Worm (Caenorhabditis elegans) whole organism, L1 larva: Measurements from ENCODE around the gene ZK354.6.
"Not testable (repeated sequence)": the region's sequence is repeated elsewhere in the genome, so short reads cannot be mapped to it uniquely, and the experiment has no call there.

Experiments used
- elt-2 ChIP-seq: sonication (generic microtip); optimal IDR thresholded peaks from 2 replicates; lab custom pipeline; 2016; ENCODE audit warnings: missing genetic modification characterization, mild to moderate bottlenecking, inconsistent platforms, missing compliant biosample characterization, missing genetic modification reagents
- lin-13 ChIP-seq: fragments of 150-350 bp; optimal IDR thresholded peaks from 2 replicates; lab custom pipeline; 2014; ENCODE audit warnings: missing biosample characterization, missing genetic modification reagents, missing genetic modification characterization
- nhr-12 ChIP-seq: sonication (generic microtip); optimal IDR thresholded peaks from 2 replicates; lab custom pipeline; 2017; ENCODE audit warnings: missing biosample characterization, missing genetic modification characterization
- nhr-237 ChIP-seq: fragments of 150-350 bp; optimal IDR thresholded peaks from 2 replicates; lab custom pipeline; 2014; ENCODE audit warnings: missing biosample characterization, missing genetic modification characterization
- pag-3 ChIP-seq: sonication (generic microtip); optimal IDR thresholded peaks from 2 replicates; lab custom pipeline; 2017; ENCODE audit warnings: missing genetic modification characterization, mild to moderate bottlenecking, missing compliant biosample characterization, antibody characterized with exemption, borderline replicate concordance; ENCODE audit not compliant: insufficient read depth
- unc-62 ChIP-seq: fragments of 150-350 bp; optimal IDR thresholded peaks from 2 replicates; lab custom pipeline; 2014; ENCODE audit warnings: missing biosample characterization, missing genetic modification reagents, missing genetic modification characterization
- zag-1 ChIP-seq: fragments of 150-350 bp; optimal IDR thresholded peaks from 2 replicates; lab custom pipeline; 2014; ENCODE audit warnings: missing biosample characterization, missing genetic modification characterization

DNA sequence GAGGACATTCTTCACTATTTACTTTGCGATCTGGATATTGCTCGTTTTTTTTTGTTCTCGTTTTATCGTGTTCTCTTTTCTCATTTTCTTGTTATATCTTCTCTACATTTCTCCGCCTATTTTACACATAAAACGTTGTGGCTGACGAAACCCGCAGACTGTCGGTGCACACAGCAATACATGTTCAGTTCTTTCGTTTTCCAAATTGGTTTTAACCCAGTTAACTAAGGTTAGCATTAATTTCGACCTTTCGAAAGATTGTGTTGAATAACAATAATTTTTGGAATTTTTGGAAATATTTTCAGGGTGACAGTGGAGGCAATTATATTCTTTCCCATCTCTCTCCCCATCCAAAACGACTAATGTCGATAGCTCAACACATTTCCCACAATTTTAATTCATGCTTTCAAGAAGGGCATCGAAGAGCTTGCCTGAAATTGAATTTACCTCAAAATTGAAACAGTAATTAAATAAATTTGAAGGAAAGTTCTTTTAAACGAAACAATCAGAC lies 32.6 kb downstream of the ZK354.6 start:
- TF ChIP-seq nhr-237 (tag; lab: Kevin White, UChicago); pag-3 (tag; lab: Kevin White, UChicago); zag-1; nhr-12 (tag; lab: Kevin White, UChicago); lin-13; unc-62 (GFP tag; lab: Kevin White, UChicago): not testable (repeated sequence)
- peak; percentile 1 for TF ChIP-seq elt-2 (tag; lab: Kevin White, UChicago)
